Fruit fly (Drosophila melanogaster): ENCODE results near the gene Gr93b.

Gr93b gene

DNA sequence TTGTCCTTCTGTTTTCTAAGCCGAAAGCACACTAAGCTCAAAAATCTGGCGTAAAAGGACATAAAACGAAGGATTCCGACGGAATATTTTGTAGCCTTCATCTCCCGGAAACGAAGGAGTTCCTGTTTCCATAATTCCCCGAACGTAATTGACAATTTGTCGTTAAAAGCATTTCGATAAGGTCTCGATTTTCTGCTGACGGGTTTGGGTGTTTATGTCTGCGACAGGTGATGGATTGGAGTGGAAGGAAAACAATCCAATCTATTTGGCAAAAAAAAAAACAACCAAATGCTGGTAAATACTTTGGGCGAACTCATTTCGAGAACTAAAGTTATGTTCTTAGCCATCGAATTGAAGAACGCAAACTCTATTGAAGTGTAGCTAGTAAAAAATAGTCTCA, 3.0 kb upstream of the Gr93b start, which contains the start of gene Gr93d:
Gene Gr93d, minus strand, starts transcription at position 101 of the 400 bp plus-strand sequence.
- TF ChIP-seq eve (GFP tag; optimal IDR thresholded peaks at IDR 0.05) (no peak), CG6689 (GFP tag; IDR thresholded peaks at IDR 0.05) (no peak), Max (GFP tag; optimal IDR thresholded peaks at IDR 0.05) (no peak), hb (GFP tag; IDR thresholded peaks at IDR 0.05; ENCODE audit: partially characterized antibody) (no peak), CG11093 (GFP tag; IDR thresholded peaks at IDR 0.05) (no peak), CG15514 (GFP tag; optimal IDR thresholded peaks at IDR 0.05) (no peak), Blimp-1 (GFP tag; optimal IDR thresholded peaks at IDR 0.05) (no peak), corto (GFP tag; optimal IDR thresholded peaks at IDR 0.05) (no peak), pho (GFP tag; optimal IDR thresholded peaks at IDR 0.05) (no peak), lbe (GFP tag; optimal IDR thresholded peaks at IDR 0.05) (no peak), da (GFP tag; optimal IDR thresholded peaks at IDR 0.05) (no peak), MESR4 (GFP tag; optimal IDR thresholded peaks at IDR 0.05) (no peak), CG3163 (GFP tag; optimal IDR thresholded peaks at IDR 0.05) (no peak), CG9876 (GFP tag; optimal IDR thresholded peaks at IDR 0.05) (no peak), Trl (optimal IDR thresholded peaks at IDR 0.05) (no peak), Trl (GFP tag; optimal IDR thresholded peaks at IDR 0.05) (no peak), onecut (GFP tag; IDR thresholded peaks at IDR 0.05) (no peak), grn (GFP tag; optimal IDR thresholded peaks at IDR 0.05) (no peak), gro (GFP tag; optimal IDR thresholded peaks at IDR 0.05) (no peak), ATbp (GFP tag; optimal IDR thresholded peaks at IDR 0.05) (no peak), caup (GFP tag; optimal IDR thresholded peaks at IDR 0.05; ENCODE audit: severe bottlenecking) (no peak)

DNA sequence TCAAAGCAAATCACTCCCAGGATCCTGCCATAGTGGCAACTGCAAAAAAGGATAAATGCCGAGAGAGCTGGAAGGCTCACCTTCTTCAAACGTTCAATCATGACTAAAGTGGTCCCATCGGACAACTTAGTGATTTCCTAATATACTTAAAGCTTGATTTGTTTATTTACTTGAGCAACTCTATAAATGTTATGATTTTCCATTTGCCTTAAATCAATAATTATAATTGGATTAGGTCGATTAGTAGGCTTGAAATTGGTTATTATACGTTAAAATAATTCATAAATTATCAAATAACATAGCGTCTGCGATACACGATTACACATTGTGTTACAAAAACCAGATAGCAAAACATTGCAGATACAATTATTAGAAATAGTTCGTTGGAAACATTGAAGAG, 1.6 kb upstream of the Gr93b start, which contains the start of gene Gr93c:
Gene Gr93c, minus strand, starts transcription at position 101 of the 400 bp plus-strand sequence.
- TF ChIP-seq CG5180 (GFP tag; optimal IDR thresholded peaks at IDR 0.05): no peak
- TF ChIP-seq ci (GFP tag; IDR thresholded peaks at IDR 0.05): no peak
- TF ChIP-seq CG18262 (tag; optimal IDR thresholded peaks at IDR 0.05): no peak
- no peak for TF ChIP-seq Hmr (GFP tag; optimal IDR thresholded peaks at IDR 0.05)

DNA sequence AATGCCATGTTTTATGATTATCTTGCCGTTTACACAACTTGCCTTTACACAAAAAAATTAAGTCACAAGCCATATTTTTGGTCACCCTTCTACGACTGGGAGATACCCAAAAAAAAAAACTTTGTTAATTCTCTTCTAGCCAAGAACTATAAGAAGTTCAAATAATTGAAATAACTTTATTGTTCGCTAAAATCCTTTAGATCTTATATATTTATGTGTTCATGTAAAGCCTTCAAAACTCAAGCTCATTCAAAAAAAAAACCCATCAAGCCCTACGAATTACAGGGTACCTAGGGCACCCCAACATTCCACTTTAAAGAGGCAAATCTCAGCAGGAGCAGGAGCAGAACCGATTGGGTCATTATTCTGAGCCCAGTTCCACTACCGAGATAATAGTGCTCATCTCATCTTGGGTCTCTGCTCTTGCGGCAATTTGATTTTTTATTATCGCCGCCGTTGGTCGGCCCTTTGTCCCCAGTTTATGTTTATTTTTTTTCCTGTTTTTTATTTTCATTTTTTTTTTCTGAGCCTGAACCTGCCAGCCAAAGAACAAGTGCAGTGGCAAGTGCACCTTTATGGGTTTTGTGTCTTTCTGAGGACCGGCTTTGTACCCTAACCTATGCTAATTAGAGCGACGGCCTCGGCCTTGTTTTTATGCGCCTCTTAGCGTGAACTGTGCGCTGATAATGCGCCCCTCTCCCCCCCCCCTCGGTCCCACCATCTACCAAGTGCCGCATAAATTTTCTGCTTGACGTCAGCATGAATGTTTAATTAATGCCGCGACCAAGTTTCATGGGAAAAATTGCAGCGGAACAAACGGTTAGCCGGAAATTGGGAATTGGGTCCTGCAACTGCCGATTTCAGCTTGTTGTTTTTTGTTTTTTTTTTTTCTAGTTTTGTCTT, 1.8 kb downstream of the Gr93b start:
- TF ChIP-seq sens (GFP tag): peak; percentile 52
- peak; percentile 23; the same call in 1 of the 2 replicates for TF ChIP-seq Xrp1 (GFP tag; IDR thresholded peaks at IDR 0.05)
- peak; percentile 18; the same call in 1 of the 3 replicates for TF ChIP-seq row (GFP tag; IDR thresholded peaks at IDR 0.05)
- no peak for TF ChIP-seq CG4617 (GFP tag; optimal IDR thresholded peaks at IDR 0.05; ENCODE audit: borderline replicate concordance)
- TF ChIP-seq chinmo (GFP tag; IDR thresholded peaks at IDR 0.05; ENCODE audit: partially characterized antibody): no peak
- 0 out of 2 replicates have a peak, but pooled peaks have one; percentile 32 for TF ChIP-seq CG32772 (GFP tag; IDR thresholded peaks at IDR 0.05)
- no peak for TF ChIP-seq sob (GFP tag; IDR thresholded peaks at IDR 0.05)
- no peak for TF ChIP-seq Sox102F (GFP tag; optimal IDR thresholded peaks at IDR 0.05)
- TF ChIP-seq crol (GFP tag; IDR thresholded peaks at IDR 0.05): peak; percentile 86
- TF ChIP-seq nom (GFP tag; optimal IDR thresholded peaks at IDR 0.05): peak; percentile 60
- peak; percentile 86 for TF ChIP-seq vvl (GFP tag; IDR thresholded peaks at IDR 0.05)
- TF ChIP-seq Ets65A (GFP tag): peak; percentile 23
- TF ChIP-seq pan (optimal IDR thresholded peaks at IDR 0.05): no peak
- TF ChIP-seq pan (GFP tag; optimal IDR thresholded peaks at IDR 0.05 in 1 of 2, IDR thresholded peaks at IDR 0.05 in 1 of 2): no peak
- no peak for TF ChIP-seq unc-4 (GFP tag; IDR thresholded peaks at IDR 0.05; ENCODE audit: partially characterized antibody)
- peak; percentile 35 for TF ChIP-seq D19B (GFP tag; optimal IDR thresholded peaks at IDR 0.05)
- no peak for TF ChIP-seq dan (GFP tag; IDR thresholded peaks at IDR 0.05)
- no peak for TF ChIP-seq z (GFP tag; IDR thresholded peaks at IDR 0.05)
- TF ChIP-seq hb (GFP tag; IDR thresholded peaks at IDR 0.05; ENCODE audit: partially characterized antibody): no peak
- TF ChIP-seq gem (tag; optimal IDR thresholded peaks at IDR 0.05): peak; percentile 14
- no peak for TF ChIP-seq BEAF-32 (GFP tag; optimal IDR thresholded peaks at IDR 0.05)
- no peak for TF ChIP-seq CG1603 (tag; optimal IDR thresholded peaks at IDR 0.05)
- TF ChIP-seq gsb-n (tag; optimal IDR thresholded peaks at IDR 0.05): no peak
